Fruit fly (Drosophila melanogaster) whole organism, pupa: ENCODE measurements around the gene Evi5.

Experiments used
- CG10348 ChIP-seq: fragments of 200-800 bp; sonication (Bioruptor generic); IDR thresholded peaks from 2 replicates; pipeline ENCODE4 v1.3.6; 2022; ENCODE audit warnings: missing biosample characterization, missing genetic modification characterization
- CG12605 ChIP-seq: fragments of 200-800 bp; sonication (Bioruptor generic); IDR thresholded peaks from 2 replicates; pipeline ENCODE4 v1.3.6; 2022; ENCODE audit warnings: missing biosample characterization, missing genetic modification characterization
- CG13204 ChIP-seq: fragments of 200-800 bp; sonication (Bioruptor generic); optimal IDR thresholded peaks from 2 replicates; lab custom pipeline; 2018; ENCODE audit warnings: missing biosample characterization, mild to moderate bottlenecking, missing genetic modification characterization, moderate library complexity
- CG14655 ChIP-seq: fragments of 200-800 bp; sonication (Bioruptor generic); optimal IDR thresholded peaks from 3 replicates; lab custom pipeline; 2017; ENCODE audit warnings: mild to moderate bottlenecking, missing biosample characterization, missing genetic modification reagents, missing genetic modification characterization
- CG15710 ChIP-seq: fragments of 200-800 bp; sonication (Bioruptor generic); optimal IDR thresholded peaks from 2 replicates; lab custom pipeline; 2018; ENCODE audit warnings: missing biosample characterization, mild to moderate bottlenecking, missing genetic modification characterization, moderate library complexity
- CG17806 ChIP-seq: fragments of 200-800 bp; sonication (Bioruptor generic); optimal IDR thresholded peaks from 2 replicates; lab custom pipeline; 2018; ENCODE audit warnings: missing biosample characterization, mild to moderate bottlenecking, missing genetic modification characterization, moderate library complexity
- CG32121 ChIP-seq: fragments of 200-800 bp; sonication (Bioruptor generic); IDR thresholded peaks from 2 replicates; pipeline ENCODE4 v1.3.6; 2022; ENCODE audit warnings: missing biosample characterization, missing genetic modification characterization
- CG34367 ChIP-seq: fragments of 200-800 bp; sonication (Bioruptor generic); optimal IDR thresholded peaks from 2 replicates; lab custom pipeline; 2018; ENCODE audit warnings: missing biosample characterization, mild to moderate bottlenecking, missing genetic modification characterization
- CG4496 ChIP-seq: fragments of 200-800 bp; sonication (Bioruptor generic); IDR thresholded peaks from 3 replicates; pipeline ENCODE4 v1.3.6; 2022; ENCODE audit warnings: missing biosample characterization, missing genetic modification characterization
- CG8159 ChIP-seq: fragments of 200-800 bp; sonication (Bioruptor generic); optimal IDR thresholded peaks from 3 replicates; lab custom pipeline; 2018; ENCODE audit warnings: missing biosample characterization, mild to moderate bottlenecking, missing genetic modification characterization, moderate library complexity
- CG8301 ChIP-seq: fragments of 200-800 bp; sonication (Bioruptor generic); optimal IDR thresholded peaks from 2 replicates; lab custom pipeline; 2018; ENCODE audit warnings: missing biosample characterization, mild to moderate bottlenecking, missing genetic modification characterization
- CG9948 ChIP-seq: fragments of 200-800 bp; sonication (Bioruptor generic); optimal IDR thresholded peaks from 2 replicates; lab custom pipeline; 2018; ENCODE audit warnings: missing biosample characterization, mild to moderate bottlenecking, missing genetic modification characterization, moderate library complexity
- D1 ChIP-seq: fragments of 200-800 bp; sonication (Bioruptor generic); optimal IDR thresholded peaks from 2 replicates; lab custom pipeline; 2018; ENCODE audit warnings: missing biosample characterization, mild to moderate bottlenecking, missing genetic modification characterization, moderate library complexity
- EcR ChIP-seq: fragments of 200-800 bp; sonication (Bioruptor generic); optimal IDR thresholded peaks from 3 replicates; lab custom pipeline; 2019; ENCODE audit warnings: missing biosample characterization, missing genetic modification characterization, mild to moderate bottlenecking, moderate library complexity, missing genetic modification reagents
- Ets98B ChIP-seq: fragments of 200-800 bp; sonication (Bioruptor generic); IDR thresholded peaks from 2 replicates; pipeline ENCODE4 v1.3.6; 2022; ENCODE audit warnings: missing biosample characterization, missing genetic modification characterization
- Pif1A ChIP-seq: fragments of 200-800 bp; sonication (Bioruptor generic); optimal IDR thresholded peaks from 3 replicates; lab custom pipeline; 2016; ENCODE audit warnings: missing biosample characterization, missing genetic modification characterization
- Pif1B ChIP-seq: fragments of 200-800 bp; sonication (Bioruptor generic); optimal IDR thresholded peaks from 3 replicates; lab custom pipeline; 2016; ENCODE audit warnings: missing biosample characterization, missing genetic modification characterization
- Snoo ChIP-seq: fragments of 200-800 bp; sonication (Bioruptor generic); optimal IDR thresholded peaks from 3 replicates; lab custom pipeline; 2017; ENCODE audit warnings: missing biosample characterization, mild to moderate bottlenecking, missing genetic modification characterization, inconsistent platforms
- fd96Ca ChIP-seq: fragments of 200-800 bp; sonication (Bioruptor generic); IDR thresholded peaks from 3 replicates; pipeline ENCODE4 v1.3.6; 2022; ENCODE audit warnings: missing biosample characterization, missing genetic modification characterization
- gl ChIP-seq: fragments of 200-800 bp; sonication (Bioruptor generic); optimal IDR thresholded peaks from 2 replicates; lab custom pipeline; 2018; ENCODE audit warnings: missing biosample characterization, mild to moderate bottlenecking, missing genetic modification characterization
- rn ChIP-seq: fragments of 200-800 bp; sonication (Bioruptor generic); IDR thresholded peaks from 2 replicates; pipeline ENCODE4 v1.3.6; 2022; ENCODE audit warnings: missing biosample characterization, missing genetic modification characterization

Evi5 gene

dm6 chrX:11446792-11447405, 7.3 kb downstream of the Evi5 start:
- TF ChIP-seq CG9948 (peak; percentile 66), CG10348 (GFP tag; lab: Robert Waterston, UW) (peak; percentile 70; the same call in 1 of the 2 replicates), CG17806 (tag; lab: Kevin White, UChicago) (peak; percentile 62), CG34367 (tag; lab: Kevin White, UChicago) (peak; percentile 72), CG8159 (tag; lab: Kevin White, UChicago) (peak; percentile 68), CG4496 (GFP tag; lab: Robert Waterston, UW) (peak; percentile 95), Pif1B (GFP tag; lab: Kevin White, UChicago) (peak; percentile 76), CG14655 (peak; percentile 76), gl (peak; percentile 50), CG13204 (GFP tag; lab: Kevin White, UChicago) (no peak), rn (GFP tag; lab: Robert Waterston, UW) (0 out of 2 replicates have a peak, but pooled peaks have one; percentile 45), D1 (tag; lab: Kevin White, UChicago) (no peak), CG15710 (tag; lab: Kevin White, UChicago) (peak; percentile 69), CG12605 (peak; percentile 87), fd96Ca (GFP tag; lab: Robert Waterston, UW) (peak; percentile 94), CG32121 (peak; percentile 89), Pif1A (peak; percentile 75), Snoo (peak; percentile 76), EcR (GFP tag; lab: Kevin White, UChicago) (no peak), CG8301 (tag; lab: Kevin White, UChicago) (peak; percentile 68), Ets98B (peak; percentile 87)

dm6 chrX:11441829-11442634, 12.2 kb downstream of the Evi5 start, which contains the start of gene Sk1:
Sk1 (plus strand) TSS chrX:11442539.
- TF ChIP-seq CG4496 (GFP tag; lab: Robert Waterston, UW) (0 out of 3 replicates have a peak, but pooled peaks have one; percentile 12), CG8159 (tag; lab: Kevin White, UChicago) (no peak), CG15710 (tag; lab: Kevin White, UChicago) (no peak), CG12605 (no peak), Snoo (peak; percentile 19), rn (GFP tag; lab: Robert Waterston, UW) (no peak), gl (no peak), fd96Ca (GFP tag; lab: Robert Waterston, UW) (no peak)

dm6 chrX:11440944-11441343, 13.2 kb downstream of the Evi5 start:
- TF ChIP-seq EcR (GFP tag; lab: Kevin White, UChicago) (no peak), Snoo (no peak), CG14655 (no peak), rn (GFP tag; lab: Robert Waterston, UW) (no peak)

- TF ChIP-seq D1 (tag; lab: Kevin White, UChicago), result no peak
- TF ChIP-seq EcR (GFP tag; lab: Kevin White, UChicago), result peak; percentile 36
- TF ChIP-seq CG13204 (GFP tag; lab: Kevin White, UChicago), result no peak
- TF ChIP-seq Pif1A, result no peak
- TF ChIP-seq CG17806 (tag; lab: Kevin White, UChicago), result no peak
- TF ChIP-seq fd96Ca (GFP tag; lab: Robert Waterston, UW), result no peak
Observed at dm6 chrX:11439270-11439669, 14.9 kb downstream of the Evi5 start.

dm6 chrX:11433930-11434329, 20.3 kb downstream of the Evi5 start:
- TF ChIP-seq CG4496 (GFP tag; lab: Robert Waterston, UW), result no peak
- TF ChIP-seq CG8301 (tag; lab: Kevin White, UChicago), result no peak
- TF ChIP-seq CG17806 (tag; lab: Kevin White, UChicago), result no peak
- TF ChIP-seq CG12605, result no peak
- peak; percentile 95 for TF ChIP-seq EcR (GFP tag; lab: Kevin White, UChicago)
- TF ChIP-seq CG34367 (tag; lab: Kevin White, UChicago), result no peak
- no peak for TF ChIP-seq Ets98B

dm6 chrX:11430940-11431339, 23.2 kb downstream of the Evi5 start:
- peak; percentile 48 for TF ChIP-seq EcR (GFP tag; lab: Kevin White, UChicago)
- TF ChIP-seq CG8301 (tag; lab: Kevin White, UChicago), result no peak

- TF ChIP-seq Pif1B (GFP tag; lab: Kevin White, UChicago) (no peak), CG34367 (tag; lab: Kevin White, UChicago) (no peak), CG10348 (GFP tag; lab: Robert Waterston, UW) (no peak), rn (GFP tag; lab: Robert Waterston, UW) (no peak), CG8301 (tag; lab: Kevin White, UChicago) (no peak), EcR (GFP tag; lab: Kevin White, UChicago) (peak; percentile 62), CG32121 (no peak), D1 (tag; lab: Kevin White, UChicago) (no peak), CG17806 (tag; lab: Kevin White, UChicago) (no peak), Snoo (no peak), gl (no peak), CG12605 (no peak), CG13204 (GFP tag; lab: Kevin White, UChicago) (no peak), CG14655 (no peak), CG15710 (tag; lab: Kevin White, UChicago) (no peak), CG4496 (GFP tag; lab: Robert Waterston, UW) (peak; percentile 56; the same call in 1 of the 3 replicates)
Observed at dm6 chrX:11427282-11427689, 26.9 kb downstream of the Evi5 start.
